Worm (Caenorhabditis elegans) whole organism, L4 larva: ENCODE data around the gene par-3.

Experiments used
- D1046.2 ChIP-seq: fragments of 200-800 bp; sonication (Bioruptor generic); IDR thresholded peaks from 2 replicates; pipeline ENCODE4 v1.3.6; 2022; ENCODE audit warnings: missing genetic modification characterization, missing compliant biosample characterization
- F10B5.3 ChIP-seq: sonication (generic microtip); optimal IDR thresholded peaks from 2 replicates; lab custom pipeline; 2016; ENCODE audit warnings: mild to moderate bottlenecking, missing genetic modification characterization, missing compliant biosample characterization
- F37D6.2 ChIP-seq: sonication (generic microtip); optimal IDR thresholded peaks from 2 replicates; lab custom pipeline; 2016; ENCODE audit warnings: mild to moderate bottlenecking, missing genetic modification characterization, missing compliant biosample characterization
- R02D3.7 ChIP-seq: fragments of 150-350 bp; sonication (generic microtip); optimal IDR thresholded peaks from 3 replicates; lab custom pipeline; 2014; ENCODE audit warnings: missing biosample characterization, missing genetic modification characterization
- Y105C5A.15 ChIP-seq: fragments of 200-800 bp; sonication (Bioruptor generic); IDR thresholded peaks from 2 replicates; pipeline ENCODE4 v1.3.6; 2022; ENCODE audit warnings: missing genetic modification characterization, missing compliant biosample characterization
- aha-1 ChIP-seq: fragments of 150-350 bp; peaks from one replicate; lab custom pipeline; 2014; ENCODE audit warnings: missing biosample characterization, missing genetic modification characterization
- ceh-20 ChIP-seq: fragments of 200-800 bp; sonication (Bioruptor generic); IDR thresholded peaks from 2 replicates; pipeline ENCODE4 v1.3.6; 2022; ENCODE audit warnings: missing genetic modification reagents, missing genetic modification characterization, missing compliant biosample characterization
- ceh-44 ChIP-seq: fragments of 200-800 bp; sonication (Bioruptor generic); IDR thresholded peaks from 2 replicates; pipeline ENCODE4 v1.3.6; 2022; ENCODE audit warnings: missing genetic modification reagents, missing genetic modification characterization, missing compliant biosample characterization
- ceh-82 ChIP-seq: sonication (generic microtip); optimal IDR thresholded peaks from 2 replicates; lab custom pipeline; 2017; ENCODE audit warnings: missing biosample characterization, missing genetic modification characterization
- ctbp-1 ChIP-seq: fragments of 200-800 bp; sonication (Bioruptor generic); IDR thresholded peaks from 2 replicates; pipeline ENCODE4 v1.3.6; 2022; ENCODE audit warnings: missing genetic modification reagents, missing genetic modification characterization, missing compliant biosample characterization
- daf-12 ChIP-seq: fragments of 150-350 bp; optimal IDR thresholded peaks from 2 replicates; lab custom pipeline; 2014; ENCODE audit warnings: missing biosample characterization, missing genetic modification reagents, missing genetic modification characterization
- daf-16 ChIP-seq, 3 experiments: sonication (generic microtip); optimal IDR thresholded peaks; 2 replicates each; lab custom pipeline; 2016 to 2017; ENCODE audit warnings: missing genetic modification characterization in 3 of 3, missing genetic modification reagents in 3 of 3, mild to moderate bottlenecking in 2 of 3, missing compliant biosample characterization in 2 of 3, missing biosample characterization in 1 of 3, moderate library complexity in 1 of 3
- dmd-6 ChIP-seq: fragments of 200-800 bp; sonication (Bioruptor generic); IDR thresholded peaks from 2 replicates; pipeline ENCODE4 v1.3.6; 2022; ENCODE audit warnings: missing genetic modification reagents, missing genetic modification characterization, missing compliant biosample characterization
- dmd-9 ChIP-seq: fragments of 200-800 bp; sonication (Bioruptor generic); IDR thresholded peaks from 2 replicates; pipeline ENCODE4 v1.3.6; 2022; ENCODE audit warnings: missing genetic modification reagents, missing genetic modification characterization, missing compliant biosample characterization
- dpl-1 ChIP-seq: fragments of 150-350 bp; optimal IDR thresholded peaks from 2 replicates; lab custom pipeline; 2014; ENCODE audit warnings: missing biosample characterization, missing genetic modification reagents, missing genetic modification characterization
- duxl-1 ChIP-seq: sonication (generic microtip); optimal IDR thresholded peaks from 2 replicates; lab custom pipeline; 2016; ENCODE audit warnings: mild to moderate bottlenecking, missing genetic modification characterization, moderate library complexity, missing compliant biosample characterization; ENCODE audit not compliant: poor library complexity
- dve-1 ChIP-seq: sonication (generic microtip); optimal IDR thresholded peaks from 2 replicates; lab custom pipeline; 2017; ENCODE audit warnings: antibody characterized with exemption, mild to moderate bottlenecking, missing genetic modification characterization, missing compliant biosample characterization; ENCODE audit not compliant: insufficient read depth
- egl-27 ChIP-seq: sonication (generic microtip); optimal IDR thresholded peaks from 3 replicates; lab custom pipeline; 2017; ENCODE audit warnings: missing biosample characterization, missing genetic modification reagents, missing genetic modification characterization
- hlh-30 ChIP-seq: sonication (generic microtip); optimal IDR thresholded peaks from 2 replicates; lab custom pipeline; 2017; ENCODE audit warnings: antibody characterized with exemption, mild to moderate bottlenecking, missing genetic modification characterization, missing compliant biosample characterization; ENCODE audit not compliant: insufficient read depth
- lim-7 ChIP-seq: fragments of 200-800 bp; sonication (Bioruptor generic); IDR thresholded peaks from 2 replicates; pipeline ENCODE4 v1.3.6; 2022; ENCODE audit warnings: missing genetic modification characterization, missing compliant biosample characterization
- lin-13 ChIP-seq: fragments of 150-350 bp; optimal IDR thresholded peaks from 2 replicates; lab custom pipeline; 2014; ENCODE audit warnings: missing biosample characterization, missing genetic modification reagents, missing genetic modification characterization
- lin-15B ChIP-seq: fragments of 150-350 bp; sonication (generic microtip); optimal IDR thresholded peaks from 3 replicates; lab custom pipeline; 2014; ENCODE audit warnings: missing biosample characterization, missing genetic modification characterization
- lir-3 ChIP-seq: sonication (generic microtip); optimal IDR thresholded peaks from 2 replicates; lab custom pipeline; 2016; ENCODE audit warnings: mild to moderate bottlenecking, missing genetic modification characterization, missing compliant biosample characterization
- lsy-2 ChIP-seq, 2 experiments: fragments of 150-350 bp in 1 of 2; sonication (generic microtip) in 1 of 2; optimal IDR thresholded peaks; 2 replicates each; lab custom pipeline; 2014 to 2017; ENCODE audit warnings: missing biosample characterization in 2 of 2, missing genetic modification characterization in 2 of 2
- madf-5 ChIP-seq, 2 experiments: fragments of 200-800 bp; sonication (Bioruptor generic); IDR thresholded peaks; 2 replicates each; pipeline ENCODE4 v1.3.6; 2022; ENCODE audit warnings: missing compliant biosample characterization in 2 of 2, missing genetic modification characterization in 2 of 2
- mdl-1 ChIP-seq, 2 experiments: fragments of 150-350 bp in 1 of 2; sonication (generic microtip) in 1 of 2; optimal IDR thresholded peaks; 2 replicates each; lab custom pipeline; 2014 to 2017; ENCODE audit warnings: missing biosample characterization in 2 of 2, missing genetic modification characterization in 2 of 2
- mep-1 ChIP-seq: fragments of 150-350 bp; sonication (generic microtip); optimal IDR thresholded peaks from 3 replicates; lab custom pipeline; 2014; ENCODE audit warnings: missing biosample characterization, missing genetic modification characterization
- mes-2 ChIP-seq: sonication (generic microtip); optimal IDR thresholded peaks from 2 replicates; lab custom pipeline; 2016; ENCODE audit warnings: missing genotype, mild to moderate bottlenecking, missing genetic modification characterization, missing compliant biosample characterization; ENCODE audit not compliant: poor library complexity, severe bottlenecking
- mxl-2 ChIP-seq: fragments of 200-800 bp; sonication (Bioruptor generic); conservative IDR thresholded peaks from 2 replicates; pipeline ENCODE4 v1.3.6; 2022; ENCODE audit warnings: missing genetic modification reagents, missing genetic modification characterization, missing compliant biosample characterization
- nhr-10 ChIP-seq: fragments of 150-350 bp; optimal IDR thresholded peaks from 2 replicates; lab custom pipeline; 2014; ENCODE audit warnings: missing biosample characterization, missing genetic modification characterization
- nhr-11 ChIP-seq: fragments of 150-350 bp; optimal IDR thresholded peaks from 2 replicates; lab custom pipeline; 2014; ENCODE audit warnings: missing biosample characterization, missing genetic modification characterization
- nhr-237 ChIP-seq: sonication (generic microtip); optimal IDR thresholded peaks from 2 replicates; lab custom pipeline; 2017; ENCODE audit warnings: missing biosample characterization, missing genetic modification characterization
- nhr-25 ChIP-seq: sonication (generic microtip); optimal IDR thresholded peaks from 2 replicates; lab custom pipeline; 2017; ENCODE audit warnings: missing genetic modification characterization, mild to moderate bottlenecking, missing compliant biosample characterization, antibody characterized with exemption, moderate library complexity, borderline replicate concordance; ENCODE audit not compliant: insufficient read depth
- nhr-28 ChIP-seq: fragments of 150-350 bp; optimal IDR thresholded peaks from 2 replicates; lab custom pipeline; 2014; ENCODE audit warnings: missing biosample characterization, missing genetic modification characterization
- nhr-41 ChIP-seq: fragments of 200-800 bp; sonication (Bioruptor generic); IDR thresholded peaks from 2 replicates; pipeline ENCODE4 v1.3.6; 2022; ENCODE audit warnings: missing genetic modification reagents, missing genetic modification characterization, missing compliant biosample characterization
- nhr-6 ChIP-seq: fragments of 150-350 bp; optimal IDR thresholded peaks from 2 replicates; lab custom pipeline; 2014; ENCODE audit warnings: missing biosample characterization, missing genetic modification characterization
- nhr-76 ChIP-seq: fragments of 150-350 bp; optimal IDR thresholded peaks from 2 replicates; lab custom pipeline; 2014; ENCODE audit warnings: missing biosample characterization, missing genetic modification characterization
- pqm-1 ChIP-seq: sonication (generic microtip); optimal IDR thresholded peaks from 2 replicates; lab custom pipeline; 2017; ENCODE audit warnings: missing biosample characterization, missing genetic modification characterization
- snpc-1.2 ChIP-seq: fragments of 200-800 bp; sonication (Bioruptor generic); IDR thresholded peaks from 2 replicates; pipeline ENCODE4 v1.3.6; 2022; ENCODE audit warnings: missing genetic modification reagents, missing genetic modification characterization, missing compliant biosample characterization
- spr-1 ChIP-seq: sonication (generic microtip); optimal IDR thresholded peaks from 2 replicates; lab custom pipeline; 2016; ENCODE audit warnings: mild to moderate bottlenecking, missing genetic modification characterization, missing compliant biosample characterization
- unc-130 ChIP-seq: sonication (generic microtip); optimal IDR thresholded peaks from 2 replicates; lab custom pipeline; 2016; ENCODE audit warnings: missing genetic modification reagents, missing genetic modification characterization, missing compliant biosample characterization
- unc-39 ChIP-seq: sonication (generic microtip); optimal IDR thresholded peaks from 2 replicates; lab custom pipeline; 2017; ENCODE audit warnings: missing biosample characterization, missing genetic modification characterization
- zag-1 ChIP-seq: fragments of 150-350 bp; optimal IDR thresholded peaks from 2 replicates; lab custom pipeline; 2014; ENCODE audit warnings: missing biosample characterization, missing genetic modification characterization
- zfp-2 ChIP-seq: sonication (generic microtip); optimal IDR thresholded peaks from 2 replicates; lab custom pipeline; 2016; ENCODE audit warnings: mild to moderate bottlenecking, missing genetic modification characterization, missing compliant biosample characterization

The par-3 gene

ce11 chrIII:5663933-5664332 lies at the start of gene par-3:
Gene par-3 (plus strand): TSS chrIII:5664233.
- peak; percentile 53 for TF ChIP-seq pqm-1 (tag; lab: Kevin White, UChicago)
- no peak for TF ChIP-seq lin-13 (GFP tag; lab: Kevin White, UChicago)
- peak; percentile 42 for TF ChIP-seq aha-1 (tag; lab: Kevin White, UChicago)
- TF ChIP-seq, all 104 proteins: peak for 2

ce11 chrIII:5614648-5615047 lies 49.4 kb upstream of the par-3 start, which contains the start of gene basl-1:
Gene basl-1 (plus strand): TSS chrIII:5614948.
- no peak for TF ChIP-seq unc-39 (tag; lab: Kevin White, UChicago)
- no peak for TF ChIP-seq mes-2
- no peak for TF ChIP-seq snpc-1.2 (GFP tag; lab: Robert Waterston, UW)
- TF ChIP-seq spr-1 (tag; lab: Kevin White, UChicago) = no peak

- TF ChIP-seq ceh-82 (tag; lab: Kevin White, UChicago) (no peak), aha-1 (tag; lab: Kevin White, UChicago) (no peak), zag-1 (tag; lab: Kevin White, UChicago) (no peak), ceh-44 (GFP tag; lab: Robert Waterston, UW) (no peak), lin-15B (tag; lab: Kevin White, UChicago) (no peak), nhr-11 (tag; lab: Kevin White, UChicago) (no peak), nhr-25 (tag; lab: Kevin White, UChicago) (no peak), ceh-20 (no peak), madf-5 (GFP tag; IDR thresholded peaks at IDR 0.05; lab: Robert Waterston, UW) (no peak)
Observed at ce11 chrIII:5615675-5616074, 48.4 kb upstream of the par-3 start.

- TF ChIP-seq dmd-6 (GFP tag; lab: Robert Waterston, UW) = no peak
- TF ChIP-seq daf-16 (GFP tag; optimal IDR thresholded peaks at IDR 0.05; lab: Kevin White, UChicago) = no peak
- TF ChIP-seq daf-16 (tag; optimal IDR thresholded peaks at IDR 0.05; lab: Kevin White, UChicago) = no peak
- TF ChIP-seq mdl-1 (tag; optimal IDR thresholded peaks at IDR 0.05; lab: Kevin White, UChicago) = no peak
- peak; percentile 74 for TF ChIP-seq aha-1 (tag; lab: Kevin White, UChicago)
Observed at ce11 chrIII:5620186-5620585, 43.8 kb upstream of the par-3 start.

ce11 chrIII:5621236-5621635 lies 42.8 kb upstream of the par-3 start:
- TF ChIP-seq mep-1 (peak; percentile 87), duxl-1 (tag; lab: Kevin White, UChicago) (peak; percentile 29), nhr-10 (tag; lab: Kevin White, UChicago) (no peak), egl-27 (tag; lab: Kevin White, UChicago) (no peak), F37D6.2 (tag; lab: Kevin White, UChicago) (peak; percentile 29), dmd-9 (GFP tag; lab: Robert Waterston, UW) (no peak), dpl-1 (GFP tag; lab: Kevin White, UChicago) (peak; percentile 46), lim-7 (GFP tag; lab: Robert Waterston, UW) (no peak), ctbp-1 (GFP tag; lab: Robert Waterston, UW) (no peak), daf-12 (tag; lab: Kevin White, UChicago) (no peak), zfp-2 (no peak), R02D3.7 (tag; lab: Kevin White, UChicago) (no peak), nhr-6 (tag; lab: Kevin White, UChicago) (no peak), Y105C5A.15 (GFP tag; lab: Robert Waterston, UW) (no peak), aha-1 (tag; lab: Kevin White, UChicago) (peak; percentile 8), dve-1 (tag; lab: Kevin White, UChicago) (peak; percentile 47), mxl-2 (GFP tag; lab: Robert Waterston, UW) (no peak), nhr-28 (peak; percentile 86), unc-130 (GFP tag; lab: Kevin White, UChicago) (no peak), D1046.2 (GFP tag; lab: Robert Waterston, UW) (no peak), lin-13 (GFP tag; lab: Kevin White, UChicago) (peak; percentile 11), F10B5.3 (no peak), nhr-76 (tag; lab: Kevin White, UChicago) (no peak), zag-1 (tag; lab: Kevin White, UChicago) (no peak), nhr-41 (GFP tag; lab: Robert Waterston, UW) (no peak), hlh-30 (peak; percentile 86), lir-3 (tag; lab: Kevin White, UChicago) (no peak), lsy-2 (tag; optimal IDR thresholded peaks at IDR 0.05; lab: Kevin White, UChicago) (peak; percentile 52 to 76), nhr-237 (no peak)
